Worm (Caenorhabditis elegans): ENCODE measurements around the gene Y57E12AL.1.

Y57E12AL.1 gene

DNA sequence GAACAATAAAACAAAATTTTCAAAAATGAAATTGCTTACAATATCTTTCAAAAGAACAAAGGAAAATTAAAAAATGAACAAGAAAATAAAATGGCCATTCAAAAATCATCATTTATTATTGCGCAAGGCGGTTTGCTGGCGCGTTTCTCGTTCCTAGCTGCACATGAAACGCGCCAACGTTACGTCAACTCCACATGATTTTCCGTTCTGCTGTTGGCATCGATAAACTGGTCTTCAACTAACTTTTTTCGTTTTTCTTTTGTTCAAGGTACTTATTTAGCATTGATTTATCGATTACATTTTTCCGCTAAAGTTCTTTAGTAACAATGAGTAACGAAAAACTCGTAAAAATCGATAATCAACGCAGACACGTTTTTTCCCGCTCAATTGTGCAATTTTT is at the start of gene Y57E12AL.1, which contains the start of gene Y57E12AL.6 (continued):
- TF ChIP-seq hmg-20 (GFP tag; IDR thresholded peaks at IDR 0.05) (no peak), lin-54 (GFP tag; optimal IDR thresholded peaks at IDR 0.05) (peak; percentile 82), nfyb-1 (GFP tag; IDR thresholded peaks at IDR 0.05) (0 out of 2 replicates have a peak, but pooled peaks have one; percentile 38), ekl-4 (GFP tag; IDR thresholded peaks at IDR 0.05) (peak; percentile 45; the same call in 1 of the 2 replicates)

DNA sequence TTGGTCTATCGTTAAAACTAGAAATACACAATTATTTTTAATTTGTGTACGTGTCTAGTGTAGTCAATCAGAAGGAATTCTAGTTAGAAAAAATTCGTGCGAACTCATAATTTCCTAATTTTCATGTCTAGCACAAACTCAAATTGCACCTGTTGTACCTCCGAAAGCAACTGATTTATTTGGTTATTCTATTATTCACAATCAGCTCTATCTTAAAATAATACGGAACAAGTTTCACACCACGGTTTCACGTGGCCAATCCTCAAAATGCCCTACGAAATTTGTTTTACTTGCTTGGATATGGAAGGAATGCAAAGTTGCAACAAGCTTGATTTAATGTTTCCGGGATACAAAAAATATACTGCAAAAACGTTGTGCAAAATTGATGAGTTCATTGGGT is 47.7 kb upstream of the Y57E12AL.1 start, which contains the start of gene srw-127:
Gene srw-127 (plus strand): TSS at position 301 of the 400 bp plus-strand sequence.
- TF ChIP-seq snpc-4 (GFP tag; optimal IDR thresholded peaks at IDR 0.05) (no peak), snpc-4 (tag; optimal IDR thresholded peaks at IDR 0.05) (no peak), cebp-1 (GFP tag; IDR thresholded peaks at IDR 0.05) (no peak), cebp-1 (tag; optimal IDR thresholded peaks at IDR 0.05) (no peak), egl-18 (GFP tag; IDR thresholded peaks at IDR 0.05) (no peak), lin-54 (GFP tag; optimal IDR thresholded peaks at IDR 0.05) (no peak), unc-62 (GFP tag; optimal IDR thresholded peaks at IDR 0.05) (no peak), nfyb-1 (GFP tag; IDR thresholded peaks at IDR 0.05) (no peak), athp-1 (tag; optimal IDR thresholded peaks at IDR 0.05) (no peak), lag-1 (GFP tag; IDR thresholded peaks at IDR 0.05) (no peak), madf-8 (GFP tag; conservative IDR thresholded peaks at IDR 0.05) (no peak), rpc-1 (optimal IDR thresholded peaks at IDR 0.05) (no peak), rpc-1 (tag; optimal IDR thresholded peaks at IDR 0.05) (no peak), hmg-20 (GFP tag; IDR thresholded peaks at IDR 0.05) (no peak)

DNA sequence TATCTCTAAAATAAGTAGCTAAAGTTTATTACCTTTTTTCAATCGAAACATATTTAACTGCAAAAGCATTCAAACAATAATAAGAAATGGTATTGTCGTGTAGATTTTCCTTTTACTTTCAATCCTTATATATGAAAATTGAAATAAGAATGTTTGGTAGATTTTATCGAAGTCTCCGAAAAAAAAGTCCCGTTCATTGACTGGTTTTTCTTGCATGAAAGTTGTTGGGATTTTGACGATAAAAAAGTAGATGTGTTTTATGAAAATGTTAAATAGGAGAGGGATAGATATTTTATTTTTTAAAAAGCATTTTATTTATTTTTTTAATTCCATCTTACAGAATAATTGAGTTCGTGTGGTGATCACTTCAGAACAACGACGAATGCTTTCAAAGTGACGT is 44.5 kb upstream of the Y57E12AL.1 start, which contains the start of gene C33G8.13:
Gene C33G8.13 (minus strand): TSS at position 101 of the 400 bp plus-strand sequence.
- no peak for TF ChIP-seq hlh-26 (GFP tag; conservative IDR thresholded peaks at IDR 0.05)
- TF ChIP-seq ceh-58 (GFP tag; IDR thresholded peaks at IDR 0.05), result no peak
- no peak for TF ChIP-seq attf-5 (GFP tag; optimal IDR thresholded peaks at IDR 0.05)
- TF ChIP-seq mes-4 (tag; optimal IDR thresholded peaks at IDR 0.05), result no peak
- TF ChIP-seq F23B12.7 (tag; optimal IDR thresholded peaks at IDR 0.05; ENCODE audit: insufficient read depth), result no peak
- no peak for TF ChIP-seq pha-4 (tag; optimal IDR thresholded peaks at IDR 0.05)
- no peak for TF ChIP-seq ztf-18 (tag; optimal IDR thresholded peaks at IDR 0.05)
- TF ChIP-seq ets-4 (GFP tag; optimal IDR thresholded peaks at IDR 0.05), result no peak
- no peak for TF ChIP-seq ceh-100 (GFP tag; IDR thresholded peaks at IDR 0.05)
- no peak for TF ChIP-seq Y79H2A.3 (GFP tag; conservative IDR thresholded peaks at IDR 0.05)
- no peak for TF ChIP-seq F55B11.4 (tag; optimal IDR thresholded peaks at IDR 0.05; ENCODE audit: borderline replicate concordance, insufficient read depth)
- TF ChIP-seq hrde-1 (tag; optimal IDR thresholded peaks at IDR 0.05; ENCODE audit: borderline replicate concordance), result no peak

DNA sequence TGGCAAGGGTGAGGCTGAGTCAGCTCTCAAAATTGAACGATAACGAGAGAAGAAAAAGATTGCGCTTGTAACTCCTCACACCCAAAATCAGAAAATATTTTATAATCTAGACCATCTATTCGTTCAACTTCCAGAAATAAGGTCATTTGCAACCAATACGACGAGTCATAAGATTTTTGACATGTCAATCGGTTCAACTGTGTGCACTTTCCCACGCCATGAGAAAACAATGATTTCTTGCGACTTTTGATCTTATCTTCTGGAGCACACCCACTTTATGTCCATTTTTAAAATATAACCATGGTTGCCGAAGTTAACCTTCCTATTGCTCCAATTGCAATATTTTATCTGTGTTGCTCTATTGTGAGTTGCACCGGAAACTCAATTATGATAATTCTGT is 43.3 kb upstream of the Y57E12AL.1 start, which contains the start of gene srsx-32:
Gene srsx-32 (plus strand): TSS at position 301 of the 400 bp plus-strand sequence.
- TF ChIP-seq hrde-1 (tag; optimal IDR thresholded peaks at IDR 0.05; ENCODE audit: borderline replicate concordance) (no peak), unc-62 (GFP tag; optimal IDR thresholded peaks at IDR 0.05) (no peak), ztf-25 (GFP tag; IDR thresholded peaks at IDR 0.05) (no peak), aptf-3 (GFP tag; IDR thresholded peaks at IDR 0.05) (no peak), ztf-28 (GFP tag; IDR thresholded peaks at IDR 0.05) (no peak), sdz-38 (tag; optimal IDR thresholded peaks at IDR 0.05) (no peak), mcd-1 (GFP tag; IDR thresholded peaks at IDR 0.05) (no peak), ekl-4 (GFP tag; IDR thresholded peaks at IDR 0.05) (no peak), ztf-6 (GFP tag; IDR thresholded peaks at IDR 0.05) (no peak), atf-7 (tag; optimal IDR thresholded peaks at IDR 0.05) (no peak), ama-1 (optimal IDR thresholded peaks at IDR 0.05) (no peak), ama-1 (GFP tag; optimal IDR thresholded peaks at IDR 0.05) (no peak), F52B5.7 (tag; optimal IDR thresholded peaks at IDR 0.05) (no peak), him-1 (tag; optimal IDR thresholded peaks at IDR 0.05) (no peak), snpc-3.4 (tag; optimal IDR thresholded peaks at IDR 0.05) (no peak), ztf-3 (GFP tag; optimal IDR thresholded peaks at IDR 0.05) (no peak)

All from whole organism, young adult.